Worm (Caenorhabditis elegans) whole organism, young adult: Measurements from ENCODE around the gene oac-50.
A peak's percentile ranks its signal among the peaks of the same experiment; 100 is the strongest.

Source experiments
- B0336.3 ChIP-seq: fragments of 200-800 bp; sonication (Bioruptor generic); IDR thresholded peaks from 2 replicates; pipeline ENCODE4 v1.3.6; 2022; ENCODE audit warnings: missing genetic modification characterization, missing compliant biosample characterization
- C06A6.2 ChIP-seq: fragments of 200-800 bp; sonication (Bioruptor generic); conservative IDR thresholded peaks from 2 replicates; pipeline ENCODE4 v1.3.6; 2022; ENCODE audit warnings: missing genetic modification characterization, missing compliant biosample characterization
- C17E4.6 ChIP-seq: fragments of 200-800 bp; sonication (Bioruptor generic); IDR thresholded peaks from 2 replicates; pipeline ENCODE4 v1.3.6; 2022; ENCODE audit warnings: missing genetic modification reagents, missing genetic modification characterization, missing compliant biosample characterization
- D2030.7 ChIP-seq: fragments of 200-800 bp; sonication (Bioruptor generic); IDR thresholded peaks from 2 replicates; pipeline ENCODE4 v1.3.6; 2022; ENCODE audit warnings: missing genetic modification reagents, missing genetic modification characterization, missing compliant biosample characterization
- F10E7.11 ChIP-seq: sonication (generic microtip); optimal IDR thresholded peaks from 2 replicates; lab custom pipeline; 2017; ENCODE audit warnings: mild to moderate bottlenecking, missing genetic modification characterization, moderate library complexity, missing compliant biosample characterization
- F22D6.2 ChIP-seq: sonication (generic microtip); optimal IDR thresholded peaks from 2 replicates; lab custom pipeline; 2016; ENCODE audit warnings: mild to moderate bottlenecking, missing genetic modification characterization, missing compliant biosample characterization
- F37B4.10 ChIP-seq: fragments of 200-800 bp; sonication (Bioruptor generic); IDR thresholded peaks from 2 replicates; pipeline ENCODE4 v1.3.6; 2022; ENCODE audit warnings: missing genetic modification characterization, missing compliant biosample characterization
- F39B2.1 ChIP-seq: fragments of 200-800 bp; sonication (Bioruptor generic); IDR thresholded peaks from 2 replicates; pipeline ENCODE4 v1.3.6; 2022; ENCODE audit warnings: missing genetic modification reagents, missing genetic modification characterization, missing compliant biosample characterization
- F49E8.2 ChIP-seq: sonication (generic microtip); optimal IDR thresholded peaks from 3 replicates; lab custom pipeline; 2017; ENCODE audit warnings: missing genetic modification characterization, mild to moderate bottlenecking, missing compliant biosample characterization, antibody characterized with exemption, moderate library complexity; ENCODE audit not compliant: insufficient read depth
- K12H6.12 ChIP-seq: fragments of 200-800 bp; sonication (Bioruptor generic); optimal IDR thresholded peaks from 2 replicates; lab custom pipeline; 2018; ENCODE audit warnings: mild to moderate bottlenecking, missing genetic modification characterization, missing compliant biosample characterization
- T07F8.4 ChIP-seq: sonication (generic microtip); optimal IDR thresholded peaks from 2 replicates; lab custom pipeline; 2016; ENCODE audit warnings: mild to moderate bottlenecking, missing genetic modification characterization, moderate library complexity, missing compliant biosample characterization
- Y53G8AR.9 ChIP-seq: fragments of 200-800 bp; sonication (Bioruptor generic); conservative IDR thresholded peaks from 2 replicates; pipeline ENCODE4 v1.3.6; 2022; ENCODE audit warnings: missing genetic modification reagents, missing genetic modification characterization, missing compliant biosample characterization
- ama-1 ChIP-seq, 3 experiments: fragments of 150-350 bp in 1 of 3; sonication (generic microtip) in 2 of 3; optimal IDR thresholded peaks; 2 replicates each; lab custom pipeline; 2014 to 2018; ENCODE audit warnings: missing biosample characterization in 2 of 3, missing genetic modification characterization in 2 of 3, missing genetic modification reagents in 2 of 3
- athp-1 ChIP-seq: sonication (generic microtip); optimal IDR thresholded peaks from 2 replicates; lab custom pipeline; 2017; ENCODE audit warnings: mild to moderate bottlenecking, missing genetic modification characterization, missing compliant biosample characterization
- attf-3 ChIP-seq: fragments of 200-800 bp; sonication (Bioruptor generic); conservative IDR thresholded peaks from 2 replicates; pipeline ENCODE4 v1.3.6; 2022; ENCODE audit warnings: missing genetic modification reagents, missing genetic modification characterization, missing compliant biosample characterization
- attf-5 ChIP-seq: fragments of 200-800 bp; sonication (Bioruptor generic); optimal IDR thresholded peaks from 2 replicates; lab custom pipeline; 2018; ENCODE audit warnings: mild to moderate bottlenecking, missing genetic modification characterization, missing compliant biosample characterization
- bed-2 ChIP-seq: fragments of 200-800 bp; sonication (Bioruptor generic); IDR thresholded peaks from 2 replicates; pipeline ENCODE4 v1.3.6; 2022; ENCODE audit warnings: missing genetic modification reagents, missing genetic modification characterization, missing compliant biosample characterization
- ccch-3 ChIP-seq: fragments of 200-800 bp; sonication (Bioruptor generic); optimal IDR thresholded peaks from 2 replicates; lab custom pipeline; 2018; ENCODE audit warnings: mild to moderate bottlenecking, missing genetic modification characterization, missing compliant biosample characterization
- ceh-100 ChIP-seq: fragments of 200-800 bp; sonication (Bioruptor generic); IDR thresholded peaks from 2 replicates; pipeline ENCODE4 v1.3.6; 2022; ENCODE audit warnings: missing genetic modification reagents, missing genetic modification characterization, missing compliant biosample characterization
- ceh-40 ChIP-seq: fragments of 200-800 bp; sonication (Bioruptor generic); IDR thresholded peaks from 2 replicates; pipeline ENCODE4 v1.3.6; 2022; ENCODE audit warnings: missing genetic modification characterization, missing compliant biosample characterization
- chd-7 ChIP-seq: sonication (generic microtip); optimal IDR thresholded peaks from 2 replicates; lab custom pipeline; 2016; ENCODE audit warnings: mild to moderate bottlenecking, missing genetic modification characterization, moderate library complexity, missing compliant biosample characterization
- dpff-1 ChIP-seq: sonication (generic microtip); optimal IDR thresholded peaks from 2 replicates; lab custom pipeline; 2017; ENCODE audit warnings: mild to moderate bottlenecking, missing genetic modification characterization, missing compliant biosample characterization
- dpl-1 ChIP-seq: fragments of 150-350 bp; optimal IDR thresholded peaks from 2 replicates; lab custom pipeline; 2014; ENCODE audit warnings: missing biosample characterization, missing genetic modification reagents, missing genetic modification characterization
- egl-44 ChIP-seq: fragments of 200-800 bp; sonication (Bioruptor generic); IDR thresholded peaks from 2 replicates; pipeline ENCODE4 v1.3.6; 2022; ENCODE audit warnings: missing genetic modification reagents, missing genetic modification characterization, missing compliant biosample characterization
- egrh-3 ChIP-seq: fragments of 200-800 bp; sonication (Bioruptor generic); IDR thresholded peaks from 2 replicates; pipeline ENCODE4 v1.3.6; 2022; ENCODE audit warnings: missing genetic modification reagents, missing genetic modification characterization, missing compliant biosample characterization
- hrde-1 ChIP-seq: sonication (generic microtip); optimal IDR thresholded peaks from 2 replicates; lab custom pipeline; 2016; ENCODE audit warnings: missing genetic modification characterization, mild to moderate bottlenecking, missing compliant biosample characterization, moderate library complexity, missing genotype, missing genetic modification reagents, borderline replicate concordance
- hsf-1 ChIP-seq: fragments of 200-800 bp; sonication (Bioruptor generic); IDR thresholded peaks from 2 replicates; pipeline ENCODE4 v1.3.6; 2022; ENCODE audit warnings: missing genetic modification reagents, missing genetic modification characterization, missing compliant biosample characterization
- lag-1 ChIP-seq: fragments of 200-800 bp; sonication (Bioruptor generic); IDR thresholded peaks from 2 replicates; pipeline ENCODE4 v1.3.6; 2022; ENCODE audit warnings: missing genetic modification reagents, missing genetic modification characterization, missing compliant biosample characterization
- lin-35 ChIP-seq, 3 experiments: fragments of 150-350 bp in 2 of 3; sonication (generic microtip) in 1 of 3; optimal IDR thresholded peaks; 2 replicates each; lab custom pipeline; 2014 to 2018; ENCODE audit warnings: missing biosample characterization in 3 of 3, missing genetic modification characterization in 3 of 3, missing genetic modification reagents in 3 of 3
- lin-40 ChIP-seq: sonication (generic microtip); optimal IDR thresholded peaks from 2 replicates; lab custom pipeline; 2016; ENCODE audit warnings: missing genetic modification characterization, mild to moderate bottlenecking, missing compliant biosample characterization, missing genotype, missing genetic modification reagents
- lin-54 ChIP-seq: fragments of 200-800 bp; sonication (Bioruptor generic); optimal IDR thresholded peaks from 2 replicates; lab custom pipeline; 2018; ENCODE audit warnings: mild to moderate bottlenecking, missing genetic modification characterization, missing compliant biosample characterization
- lir-1 ChIP-seq: fragments of 200-800 bp; sonication (Bioruptor generic); conservative IDR thresholded peaks from 2 replicates; pipeline ENCODE4 v1.3.6; 2022; ENCODE audit warnings: missing genetic modification reagents, missing genetic modification characterization, missing compliant biosample characterization
- lsy-27 ChIP-seq: sonication (generic microtip); optimal IDR thresholded peaks from 2 replicates; lab custom pipeline; 2017; ENCODE audit warnings: missing genetic modification characterization, mild to moderate bottlenecking, missing compliant biosample characterization, antibody characterized with exemption, missing genotype, borderline replicate concordance; ENCODE audit not compliant: insufficient read depth
- madf-10 ChIP-seq: sonication (generic microtip); optimal IDR thresholded peaks from 2 replicates; lab custom pipeline; 2016; ENCODE audit warnings: mild to moderate bottlenecking, missing genetic modification characterization, missing compliant biosample characterization
- mcd-1 ChIP-seq: fragments of 200-800 bp; sonication (Bioruptor generic); IDR thresholded peaks from 2 replicates; pipeline ENCODE4 v1.3.6; 2022; ENCODE audit warnings: missing genetic modification reagents, missing genetic modification characterization, missing compliant biosample characterization
- nfya-2 ChIP-seq: fragments of 200-800 bp; sonication (Bioruptor generic); IDR thresholded peaks from 2 replicates; pipeline ENCODE4 v1.3.6; 2022; ENCODE audit warnings: missing genetic modification reagents, missing genetic modification characterization, missing compliant biosample characterization
- nhr-120 ChIP-seq: fragments of 200-800 bp; sonication (Bioruptor generic); IDR thresholded peaks from 2 replicates; pipeline ENCODE4 v1.3.6; 2022; ENCODE audit warnings: missing genetic modification characterization, missing compliant biosample characterization
- nhr-179 ChIP-seq: sonication (generic microtip); optimal IDR thresholded peaks from 2 replicates; lab custom pipeline; 2016; ENCODE audit warnings: mild to moderate bottlenecking, missing genetic modification characterization, missing compliant biosample characterization
- nhr-90 ChIP-seq: sonication (generic microtip); optimal IDR thresholded peaks from 2 replicates; lab custom pipeline; 2016; ENCODE audit warnings: missing genotype, mild to moderate bottlenecking, missing genetic modification characterization, missing compliant biosample characterization
- pha-4 ChIP-seq: fragments of 150-350 bp; sonication (generic microtip); optimal IDR thresholded peaks from 2 replicates; lab custom pipeline; 2014; ENCODE audit warnings: missing biosample characterization, missing genetic modification reagents, missing genetic modification characterization
- rcor-1 ChIP-seq: fragments of 200-800 bp; sonication (Bioruptor generic); IDR thresholded peaks from 2 replicates; pipeline ENCODE4 v1.3.6; 2022; ENCODE audit warnings: missing genetic modification reagents, missing genetic modification characterization, missing compliant biosample characterization
- sdz-38 ChIP-seq: sonication (generic microtip); optimal IDR thresholded peaks from 2 replicates; lab custom pipeline; 2016; ENCODE audit warnings: missing genotype, missing genetic modification characterization, missing compliant biosample characterization
- snpc-1.3 ChIP-seq: sonication (generic microtip); optimal IDR thresholded peaks from 2 replicates; lab custom pipeline; 2017; ENCODE audit warnings: missing genetic modification characterization, mild to moderate bottlenecking, missing compliant biosample characterization, antibody characterized with exemption, moderate library complexity, missing genotype, missing genetic modification reagents; ENCODE audit not compliant: insufficient read depth
- snpc-3.4 ChIP-seq: sonication (generic microtip); optimal IDR thresholded peaks from 2 replicates; lab custom pipeline; 2017; ENCODE audit warnings: missing genetic modification characterization, mild to moderate bottlenecking, missing compliant biosample characterization, antibody characterized with exemption, moderate library complexity, missing genotype, missing genetic modification reagents
- tbx-9 ChIP-seq: sonication (generic microtip); optimal IDR thresholded peaks from 2 replicates; lab custom pipeline; 2016; ENCODE audit warnings: borderline replicate concordance, missing genetic modification characterization, inconsistent platforms, missing compliant biosample characterization
- unc-130 ChIP-seq: sonication (generic microtip); optimal IDR thresholded peaks from 2 replicates; lab custom pipeline; 2016; ENCODE audit warnings: missing genetic modification reagents, missing genetic modification characterization, missing compliant biosample characterization
- zfh-2 ChIP-seq: fragments of 200-800 bp; sonication (Bioruptor generic); conservative IDR thresholded peaks from 2 replicates; pipeline ENCODE4 v1.3.6; 2022; ENCODE audit warnings: missing genetic modification reagents, missing genetic modification characterization, missing compliant biosample characterization
- ztf-25 ChIP-seq: fragments of 200-800 bp; sonication (Bioruptor generic); IDR thresholded peaks from 2 replicates; pipeline ENCODE4 v1.3.6; 2022; ENCODE audit warnings: missing genetic modification reagents, missing genetic modification characterization, missing compliant biosample characterization
- ztf-28 ChIP-seq: fragments of 200-800 bp; sonication (Bioruptor generic); IDR thresholded peaks from 2 replicates; pipeline ENCODE4 v1.3.6; 2022; ENCODE audit warnings: missing genetic modification reagents, missing genetic modification characterization, missing compliant biosample characterization

Gene oac-50

ce11 chrV:9097213-9097612 is 23.9 kb upstream of the oac-50 start:
- TF ChIP-seq lsy-27 (tag; lab: Kevin White, UChicago) (no peak), ama-1 (optimal IDR thresholded peaks at IDR 0.05; lab: Kevin White, UChicago) (peak; percentile 38), ama-1 (GFP tag; optimal IDR thresholded peaks at IDR 0.05; lab: Kevin White, UChicago) (no peak), snpc-3.4 (tag; lab: Kevin White, UChicago) (no peak), K12H6.12 (no peak), egl-44 (GFP tag; lab: Robert Waterston, UW) (no peak), pha-4 (tag; lab: Kevin White, UChicago) (peak; percentile 63), zfh-2 (GFP tag; lab: Robert Waterston, UW) (no peak), unc-130 (GFP tag; lab: Kevin White, UChicago) (no peak), attf-5 (GFP tag; lab: Kevin White, UChicago) (no peak), snpc-1.3 (tag; lab: Kevin White, UChicago) (no peak), C06A6.2 (GFP tag; lab: Robert Waterston, UW) (0 out of 2 replicates have a peak, but pooled peaks have one; percentile 11), dpl-1 (no peak), B0336.3 (GFP tag; lab: Robert Waterston, UW) (peak; percentile 27; the same call in 1 of the 2 replicates), lin-40 (tag; lab: Kevin White, UChicago) (no peak), madf-10 (tag; lab: Kevin White, UChicago) (no peak), lin-54 (GFP tag; lab: Kevin White, UChicago) (no peak), egrh-3 (no peak), ztf-25 (GFP tag; lab: Robert Waterston, UW) (no peak), hrde-1 (tag; lab: Kevin White, UChicago) (no peak), ztf-28 (GFP tag; lab: Robert Waterston, UW) (no peak), athp-1 (tag; lab: Kevin White, UChicago) (no peak), lin-35 (GFP tag; optimal IDR thresholded peaks at IDR 0.05; lab: Kevin White, UChicago) (no peak), F10E7.11 (tag; lab: Kevin White, UChicago) (no peak), nhr-120 (no peak), hsf-1 (GFP tag; lab: Robert Waterston, UW) (peak; percentile 20; the same call in 1 of the 2 replicates), nhr-90 (tag; lab: Kevin White, UChicago) (no peak), tbx-9 (tag; lab: Kevin White, UChicago) (no peak), sdz-38 (tag; lab: Kevin White, UChicago) (no peak), dpff-1 (tag; lab: Kevin White, UChicago) (no peak), D2030.7 (GFP tag; lab: Robert Waterston, UW) (no peak), chd-7 (no peak), F39B2.1 (GFP tag; lab: Robert Waterston, UW) (no peak), F37B4.10 (GFP tag; lab: Robert Waterston, UW) (no peak), F22D6.2 (tag; lab: Kevin White, UChicago) (no peak), C17E4.6 (GFP tag; lab: Robert Waterston, UW) (no peak), F49E8.2 (no peak), bed-2 (GFP tag; lab: Robert Waterston, UW) (no peak), rcor-1 (no peak), ceh-100 (GFP tag; lab: Robert Waterston, UW) (no peak), nhr-179 (no peak), lir-1 (GFP tag; lab: Robert Waterston, UW) (no peak), Y53G8AR.9 (GFP tag; lab: Robert Waterston, UW) (peak; percentile 38; the same call in 1 of the 2 replicates), mcd-1 (GFP tag; lab: Robert Waterston, UW) (no peak), T07F8.4 (tag; lab: Kevin White, UChicago) (no peak), ceh-40 (GFP tag; lab: Robert Waterston, UW) (no peak), nfya-2 (GFP tag; lab: Robert Waterston, UW) (no peak), lag-1 (no peak), ccch-3 (GFP tag; lab: Kevin White, UChicago) (no peak), attf-3 (GFP tag; lab: Robert Waterston, UW) (no peak)
